Worm (Caenorhabditis elegans) whole organism, L4 larva: ENCODE measurements around the gene fbxa-181.
A peak's percentile ranks its signal among the peaks of the same experiment; 100 is the strongest.

ENCODE experiments used
- F10B5.3 ChIP-seq: sonication (generic microtip); optimal IDR thresholded peaks from 2 replicates; lab custom pipeline; 2016; ENCODE audit warnings: mild to moderate bottlenecking, missing genetic modification characterization, missing compliant biosample characterization
- F49E8.2 ChIP-seq: sonication (generic microtip); optimal IDR thresholded peaks from 2 replicates; lab custom pipeline; 2016; ENCODE audit warnings: missing compliant biosample characterization, mild to moderate bottlenecking, missing genetic modification characterization, borderline replicate concordance
- R02D3.7 ChIP-seq: fragments of 150-350 bp; sonication (generic microtip); optimal IDR thresholded peaks from 3 replicates; lab custom pipeline; 2014; ENCODE audit warnings: missing biosample characterization, missing genetic modification characterization
- T26A8.4 ChIP-seq: fragments of 200-800 bp; sonication (Bioruptor generic); IDR thresholded peaks from 2 replicates; pipeline ENCODE4 v1.3.6; 2022; ENCODE audit warnings: missing genetic modification characterization, missing compliant biosample characterization
- cey-2 ChIP-seq: sonication (generic microtip); optimal IDR thresholded peaks from 3 replicates; lab custom pipeline; 2017; ENCODE audit warnings: missing genetic modification characterization, mild to moderate bottlenecking, missing compliant biosample characterization, antibody characterized with exemption, borderline replicate concordance; ENCODE audit not compliant: insufficient read depth
- daf-12 ChIP-seq: fragments of 150-350 bp; optimal IDR thresholded peaks from 2 replicates; lab custom pipeline; 2014; ENCODE audit warnings: missing biosample characterization, missing genetic modification reagents, missing genetic modification characterization
- dmd-6 ChIP-seq: fragments of 200-800 bp; sonication (Bioruptor generic); IDR thresholded peaks from 2 replicates; pipeline ENCODE4 v1.3.6; 2022; ENCODE audit warnings: missing genetic modification reagents, missing genetic modification characterization, missing compliant biosample characterization
- dmd-8 ChIP-seq: fragments of 200-800 bp; sonication (Bioruptor generic); IDR thresholded peaks from 2 replicates; pipeline ENCODE4 v1.3.6; 2022; ENCODE audit warnings: missing genetic modification characterization, missing compliant biosample characterization
- dve-1 ChIP-seq: sonication (generic microtip); optimal IDR thresholded peaks from 2 replicates; lab custom pipeline; 2017; ENCODE audit warnings: antibody characterized with exemption, mild to moderate bottlenecking, missing genetic modification characterization, missing compliant biosample characterization; ENCODE audit not compliant: insufficient read depth
- egl-43 ChIP-seq: fragments of 200-800 bp; sonication (Bioruptor generic); IDR thresholded peaks from 2 replicates; pipeline ENCODE4 v1.3.6; 2022; ENCODE audit warnings: missing genetic modification reagents, missing genetic modification characterization, missing compliant biosample characterization
- fos-1 ChIP-seq: fragments of 150-350 bp; optimal IDR thresholded peaks from 2 replicates; lab custom pipeline; 2014; ENCODE audit warnings: missing biosample characterization, missing genetic modification characterization
- hlh-11 ChIP-seq: fragments of 200-800 bp; sonication (Bioruptor generic); optimal IDR thresholded peaks from 2 replicates; lab custom pipeline; 2018; ENCODE audit warnings: mild to moderate bottlenecking, missing genetic modification characterization, missing compliant biosample characterization
- hmg-1.1 ChIP-seq: fragments of 200-800 bp; sonication (Bioruptor generic); IDR thresholded peaks from 2 replicates; pipeline ENCODE4 v1.3.6; 2022; ENCODE audit warnings: missing genetic modification reagents, missing genetic modification characterization, missing compliant biosample characterization
- lim-7 ChIP-seq: fragments of 200-800 bp; sonication (Bioruptor generic); IDR thresholded peaks from 2 replicates; pipeline ENCODE4 v1.3.6; 2022; ENCODE audit warnings: missing genetic modification characterization, missing compliant biosample characterization
- lin-15B ChIP-seq: fragments of 150-350 bp; sonication (generic microtip); optimal IDR thresholded peaks from 3 replicates; lab custom pipeline; 2014; ENCODE audit warnings: missing biosample characterization, missing genetic modification characterization
- madf-9 ChIP-seq: fragments of 200-800 bp; sonication (Bioruptor generic); conservative IDR thresholded peaks from 2 replicates; pipeline ENCODE4 v1.3.6; 2022; ENCODE audit warnings: missing genetic modification reagents, missing genetic modification characterization, missing compliant biosample characterization
- mdl-1 ChIP-seq, 2 experiments: fragments of 150-350 bp in 1 of 2; sonication (generic microtip) in 1 of 2; optimal IDR thresholded peaks; 2 replicates each; lab custom pipeline; 2014 to 2017; ENCODE audit warnings: missing biosample characterization in 2 of 2, missing genetic modification characterization in 2 of 2
- mes-2 ChIP-seq: sonication (generic microtip); optimal IDR thresholded peaks from 2 replicates; lab custom pipeline; 2016; ENCODE audit warnings: missing genotype, mild to moderate bottlenecking, missing genetic modification characterization, missing compliant biosample characterization; ENCODE audit not compliant: poor library complexity, severe bottlenecking
- nhr-25 ChIP-seq: sonication (generic microtip); optimal IDR thresholded peaks from 2 replicates; lab custom pipeline; 2017; ENCODE audit warnings: missing genetic modification characterization, mild to moderate bottlenecking, missing compliant biosample characterization, antibody characterized with exemption, moderate library complexity, borderline replicate concordance; ENCODE audit not compliant: insufficient read depth
- nhr-48 ChIP-seq: sonication (generic microtip); optimal IDR thresholded peaks from 2 replicates; lab custom pipeline; 2016; ENCODE audit warnings: mild to moderate bottlenecking, missing genetic modification characterization, missing compliant biosample characterization
- pha-4 ChIP-seq, 2 experiments: fragments of 150-350 bp in 1 of 2; fragments of 200-800 bp in 1 of 2; sonication (Bioruptor generic) in 1 of 2; IDR thresholded peaks in 1 of 2; optimal IDR thresholded peaks in 1 of 2; 2 replicates each; pipeline versions ENCODE4 v1.3.6 to Lab custom; 2014 to 2022; ENCODE audit warnings: missing genetic modification characterization in 2 of 2, missing genetic modification reagents in 2 of 2, missing biosample characterization in 1 of 2, missing compliant biosample characterization in 1 of 2
- pqm-1 ChIP-seq: sonication (generic microtip); optimal IDR thresholded peaks from 2 replicates; lab custom pipeline; 2017; ENCODE audit warnings: missing biosample characterization, missing genetic modification characterization
- rbr-2 ChIP-seq: sonication (generic microtip); optimal IDR thresholded peaks from 2 replicates; lab custom pipeline; 2016; ENCODE audit warnings: missing genotype, missing genetic modification characterization, missing compliant biosample characterization
- sdz-12 ChIP-seq: fragments of 200-800 bp; sonication (Bioruptor generic); optimal IDR thresholded peaks from 2 replicates; lab custom pipeline; 2018; ENCODE audit warnings: mild to moderate bottlenecking, missing genetic modification characterization, missing compliant biosample characterization
- spr-3 ChIP-seq: fragments of 200-800 bp; sonication (Bioruptor generic); optimal IDR thresholded peaks from 2 replicates; lab custom pipeline; 2018; ENCODE audit warnings: mild to moderate bottlenecking, missing genetic modification characterization, missing compliant biosample characterization
- tra-1 ChIP-seq: fragments of 200-800 bp; sonication (Bioruptor generic); IDR thresholded peaks from 2 replicates; pipeline ENCODE4 v1.3.6; 2022; ENCODE audit warnings: missing genetic modification reagents, missing genetic modification characterization, missing compliant biosample characterization
- unc-39 ChIP-seq: sonication (generic microtip); optimal IDR thresholded peaks from 2 replicates; lab custom pipeline; 2017; ENCODE audit warnings: missing biosample characterization, missing genetic modification characterization
- unc-62 ChIP-seq, 3 experiments: fragments of 150-350 bp in 1 of 3; sonication (generic microtip); optimal IDR thresholded peaks in 2 of 3; peaks in 1 of 3; 1 replicate in 1 of 3; 2 replicates in 2 of 3; lab custom pipeline; 2014 to 2017; ENCODE audit warnings: missing biosample characterization in 3 of 3, missing genetic modification characterization in 3 of 3, missing genetic modification reagents in 3 of 3, missing genotype in 1 of 3
- zfp-2 ChIP-seq: sonication (generic microtip); optimal IDR thresholded peaks from 2 replicates; lab custom pipeline; 2016; ENCODE audit warnings: mild to moderate bottlenecking, missing genetic modification characterization, missing compliant biosample characterization
- zip-2 ChIP-seq: fragments of 150-350 bp; optimal IDR thresholded peaks from 2 replicates; lab custom pipeline; 2014; ENCODE audit warnings: missing biosample characterization, missing genetic modification characterization
- ztf-11 ChIP-seq: fragments of 150-350 bp; optimal IDR thresholded peaks from 2 replicates; lab custom pipeline; 2014; ENCODE audit warnings: missing biosample characterization, missing genetic modification characterization

The fbxa-181 gene

ce11 chrV:13689592-13689991 lies 36.1 kb upstream of the fbxa-181 start, which contains the start of gene T01D3.1:
Gene T01D3.1 (plus strand): TSS chrV:13689892.
- no peak for TF ChIP-seq zip-2 (tag; lab: Kevin White, UChicago)
- no peak for TF ChIP-seq mdl-1 (tag; optimal IDR thresholded peaks at IDR 0.05; lab: Kevin White, UChicago)
- no peak for TF ChIP-seq F49E8.2
- TF ChIP-seq unc-62 (GFP tag; optimal IDR thresholded peaks at IDR 0.05 in 1 of 2; lab: Kevin White, UChicago): peak in 1 of 2 experiments; percentile 58
- no peak for TF ChIP-seq unc-62 (tag; optimal IDR thresholded peaks at IDR 0.05; lab: Kevin White, UChicago)
- TF ChIP-seq R02D3.7 (tag; lab: Kevin White, UChicago): no peak

- peak in 1 of 2 experiments; percentile 96 for TF ChIP-seq unc-62 (GFP tag; optimal IDR thresholded peaks at IDR 0.05 in 1 of 2; lab: Kevin White, UChicago)
- no peak for TF ChIP-seq unc-62 (tag; optimal IDR thresholded peaks at IDR 0.05; lab: Kevin White, UChicago)
- TF ChIP-seq zip-2 (tag; lab: Kevin White, UChicago): no peak
Observed at ce11 chrV:13690276-13690675, 35.4 kb upstream of the fbxa-181 start.

ce11 chrV:13694103-13694502 lies 31.6 kb upstream of the fbxa-181 start:
- TF ChIP-seq tra-1 (GFP tag; lab: Robert Waterston, UW): no peak
- no peak for TF ChIP-seq rbr-2 (tag; lab: Kevin White, UChicago)
- no peak for TF ChIP-seq dmd-6 (GFP tag; lab: Robert Waterston, UW)
- TF ChIP-seq hlh-11: no peak
- TF ChIP-seq fos-1 (tag; lab: Kevin White, UChicago): no peak
- no peak for TF ChIP-seq hmg-1.1 (GFP tag; lab: Robert Waterston, UW)
- no peak for TF ChIP-seq T26A8.4 (GFP tag; lab: Robert Waterston, UW)
- no peak for TF ChIP-seq pqm-1
- TF ChIP-seq spr-3 (GFP tag; lab: Kevin White, UChicago): no peak
- TF ChIP-seq ztf-11 (tag; lab: Kevin White, UChicago): no peak
- no peak for TF ChIP-seq zfp-2 (tag; lab: Kevin White, UChicago)
- no peak for TF ChIP-seq dve-1 (tag; lab: Kevin White, UChicago)
- TF ChIP-seq cey-2 (tag; lab: Kevin White, UChicago): no peak
- no peak for TF ChIP-seq pha-4 (GFP tag; IDR thresholded peaks at IDR 0.05; lab: Robert Waterston, UW)
- TF ChIP-seq pha-4 (tag; optimal IDR thresholded peaks at IDR 0.05; lab: Kevin White, UChicago): no peak
- no peak for TF ChIP-seq lin-15B (tag; lab: Kevin White, UChicago)
- TF ChIP-seq madf-9 (GFP tag; lab: Robert Waterston, UW): no peak

ce11 chrV:13703960-13704359 lies 21.7 kb upstream of the fbxa-181 start, which contains the start of gene T01D3.3:
Gene T01D3.3 (plus strand): TSS chrV:13704271.
- TF ChIP-seq nhr-25 (tag; lab: Kevin White, UChicago) (peak; percentile 63), lim-7 (GFP tag; lab: Robert Waterston, UW) (no peak)

ce11 chrV:13707295-13707694 lies 18.4 kb upstream of the fbxa-181 start, which contains the start of gene hlh-34:
Gene hlh-34 (minus strand): TSS chrV:13707395.
- TF ChIP-seq mes-2 (tag; lab: Kevin White, UChicago): no peak
- no peak for TF ChIP-seq madf-9 (GFP tag; lab: Robert Waterston, UW)
- no peak for TF ChIP-seq nhr-25 (tag; lab: Kevin White, UChicago)
- no peak for TF ChIP-seq F10B5.3 (tag; lab: Kevin White, UChicago)
- no peak for TF ChIP-seq zfp-2 (tag; lab: Kevin White, UChicago)
- TF ChIP-seq daf-12 (tag; lab: Kevin White, UChicago): no peak
- TF ChIP-seq unc-39: no peak
- TF ChIP-seq dmd-8 (GFP tag; lab: Robert Waterston, UW): no peak

- TF ChIP-seq mes-2 (tag; lab: Kevin White, UChicago) (no peak), egl-43 (GFP tag; lab: Robert Waterston, UW) (no peak), nhr-48 (tag; lab: Kevin White, UChicago) (no peak), sdz-12 (no peak)
Observed at ce11 chrV:13711060-13711459, 14.6 kb upstream of the fbxa-181 start, which contains the start of gene srx-96. Gene srx-96 (plus strand): TSS chrV:13711360.
